Fruit fly (Drosophila melanogaster): ENCODE results near the gene CG11425.

The CG11425 gene

DNA sequence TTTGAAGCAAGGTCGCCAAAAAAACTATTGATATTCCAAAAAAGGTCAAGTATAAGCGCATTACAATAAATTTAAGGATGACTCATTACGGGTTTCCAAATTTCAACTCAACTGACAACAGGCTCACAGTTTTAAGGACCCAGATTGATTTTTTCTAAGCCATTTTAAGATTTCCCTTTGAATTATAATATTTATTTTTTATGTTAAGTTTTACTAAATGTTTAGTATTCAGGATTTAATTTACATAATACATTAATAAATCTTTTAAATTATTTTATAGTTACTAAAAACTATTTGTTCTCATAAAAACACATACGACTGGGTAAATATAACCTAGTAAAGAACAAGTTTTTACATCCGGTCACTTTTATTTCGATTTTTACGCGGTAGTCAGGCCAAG is 30.5 kb downstream of the CG11425 start, which contains the start of gene CG43329:
Gene CG43329 (minus strand): TSS at position 101 of the 400 bp plus-strand sequence.
- no peak for TF ChIP-seq CG16779 (tag; optimal IDR thresholded peaks at IDR 0.05)
- TF ChIP-seq CG6808 (GFP tag; optimal IDR thresholded peaks at IDR 0.05) = no peak
- no peak for TF ChIP-seq CG9139 (GFP tag; optimal IDR thresholded peaks at IDR 0.05)
- no peak for TF ChIP-seq CG3032 (tag; optimal IDR thresholded peaks at IDR 0.05)
- TF ChIP-seq Sox102F (GFP tag; optimal IDR thresholded peaks at IDR 0.05) = no peak
- TF ChIP-seq CG4318 (GFP tag; optimal IDR thresholded peaks at IDR 0.05) = no peak
- TF ChIP-seq salr (GFP tag; optimal IDR thresholded peaks at IDR 0.05) = no peak
- no peak for TF ChIP-seq Hr39 (GFP tag; optimal IDR thresholded peaks at IDR 0.05)
- TF ChIP-seq svp (GFP tag) = no peak
- TF ChIP-seq achi (GFP tag; optimal IDR thresholded peaks at IDR 0.05) = no peak
- TF ChIP-seq CG10631 (GFP tag; optimal IDR thresholded peaks at IDR 0.05) = no peak

dm6 chr3L:22520017-22520416 is 45.4 kb downstream of the CG11425 start:
- TF ChIP-seq Sox14 (GFP tag; optimal IDR thresholded peaks at IDR 0.05) (no peak), CG11902 (GFP tag; optimal IDR thresholded peaks at IDR 0.05) (no peak), CG16779 (tag; optimal IDR thresholded peaks at IDR 0.05) (no peak), fkh (GFP tag; optimal IDR thresholded peaks at IDR 0.05) (peak; percentile 46), CG34406 (GFP tag; optimal IDR thresholded peaks at IDR 0.05) (no peak), dsx (GFP tag; optimal IDR thresholded peaks at IDR 0.05; ENCODE audit: poor library complexity, severe bottlenecking) (no peak), Smox (GFP tag; optimal IDR thresholded peaks at IDR 0.05) (no peak), CG7368 (GFP tag; optimal IDR thresholded peaks at IDR 0.05) (no peak)
